Worm (Caenorhabditis elegans): Measurements from ENCODE around the gene clec-72.
"Not testable (repeated sequence)": the region's sequence is repeated elsewhere in the genome, so short reads cannot be mapped to it uniquely, and the experiment has no call there.

The clec-72 gene

ce11 chrIV:3926117-3926516 lies 18.5 kb upstream of the clec-72 start, which contains the start of gene clec-68:
clec-68 (plus strand) TSS chrIV:3926417.
- no peak for TF ChIP-seq unc-62 (GFP tag; optimal IDR thresholded peaks at IDR 0.05)

- TF ChIP-seq unc-62 (GFP tag; optimal IDR thresholded peaks at IDR 0.05) = not testable (repeated sequence)
Observed at ce11 chrIV:3932408-3932807, 12.2 kb upstream of the clec-72 start, which contains the start of gene clec-70. clec-70 (plus strand) TSS chrIV:3932708.

ce11 chrIV:3937097-3937496 lies 7.5 kb upstream of the clec-72 start, which contains the start of gene clec-71:
clec-71 (plus strand) TSS chrIV:3937458.
- no peak for TF ChIP-seq unc-62 (GFP tag; optimal IDR thresholded peaks at IDR 0.05)

- no peak for TF ChIP-seq unc-62 (GFP tag; optimal IDR thresholded peaks at IDR 0.05)
Observed at ce11 chrIV:3941658-3942328, 2.8 kb upstream of the clec-72 start, which contains the start of gene clec-174. clec-174 (minus strand) TSS chrIV:3941708.

- no peak for TF ChIP-seq unc-62 (GFP tag; optimal IDR thresholded peaks at IDR 0.05)
Observed at ce11 chrIV:3943003-3943402, 1.6 kb upstream of the clec-72 start, which contains the start of gene Y46C8AL.11. Y46C8AL.11 (plus strand) TSS chrIV:3943303.

ce11 chrIV:3956095-3956494 lies 11.5 kb downstream of the clec-72 start, which contains the start of gene clec-73:
clec-73 (minus strand) TSS chrIV:3956195.
- no peak for TF ChIP-seq unc-62 (GFP tag; optimal IDR thresholded peaks at IDR 0.05)

- TF ChIP-seq unc-62 (GFP tag; optimal IDR thresholded peaks at IDR 0.05) = no peak
Observed at ce11 chrIV:3956705-3957104, 12.1 kb downstream of the clec-72 start, which contains the start of gene clec-74. clec-74 (plus strand) TSS chrIV:3957005.

ce11 chrIV:3960396-3960795 lies 15.8 kb downstream of the clec-72 start, which contains the start of gene clec-75:
clec-75 (plus strand) TSS chrIV:3960734.
- no peak for TF ChIP-seq unc-62 (GFP tag; optimal IDR thresholded peaks at IDR 0.05)

ce11 chrIV:3962584-3962983 lies 18.0 kb downstream of the clec-72 start, which contains the start of gene Y46C8AM.1:
Y46C8AM.1 (plus strand) TSS chrIV:3962884.
- no peak for TF ChIP-seq unc-62 (GFP tag; optimal IDR thresholded peaks at IDR 0.05)

- no peak for TF ChIP-seq unc-62 (GFP tag; optimal IDR thresholded peaks at IDR 0.05)
Observed at ce11 chrIV:3963498-3963897, 18.9 kb downstream of the clec-72 start.

- no peak for TF ChIP-seq unc-62 (GFP tag; optimal IDR thresholded peaks at IDR 0.05)
Observed at ce11 chrIV:3965013-3965412, 20.4 kb downstream of the clec-72 start, which contains the start of gene clec-76. clec-76 (plus strand) TSS chrIV:3965246.

- no peak for TF ChIP-seq unc-62 (GFP tag; optimal IDR thresholded peaks at IDR 0.05)
Observed at ce11 chrIV:3973049-3973448, 28.4 kb downstream of the clec-72 start, which contains the start of gene clec-79. clec-79 (plus strand) TSS chrIV:3973349.

ce11 chrIV:3977965-3978523 lies 33.4 kb downstream of the clec-72 start, which contains the start of gene srh-220:
srh-220 (minus strand) TSS chrIV:3978015.
- no peak for TF ChIP-seq unc-62 (GFP tag; optimal IDR thresholded peaks at IDR 0.05)

- no peak for TF ChIP-seq unc-62 (GFP tag; optimal IDR thresholded peaks at IDR 0.05)
Observed at ce11 chrIV:3979525-3979924, 34.9 kb downstream of the clec-72 start, which contains the start of gene srh-222. srh-222 (plus strand) TSS chrIV:3979825.

- no peak for TF ChIP-seq unc-62 (GFP tag; optimal IDR thresholded peaks at IDR 0.05)
Observed at ce11 chrIV:3981601-3982000, 37.0 kb downstream of the clec-72 start, which contains the start of gene srh-223. srh-223 (plus strand) TSS chrIV:3981901.

ce11 chrIV:3988132-3988531 lies 43.5 kb downstream of the clec-72 start:
- TF ChIP-seq unc-62 (GFP tag; optimal IDR thresholded peaks at IDR 0.05) = no peak
